Worm (Caenorhabditis elegans) whole organism, late embryonic: ENCODE measurements around the gene F22E5.21.
"Not testable (repeated sequence)": the region's sequence is repeated elsewhere in the genome, so short reads cannot be mapped to it uniquely, and the experiment has no call there.

ENCODE experiments used
- F13H6.1 ChIP-seq: sonication (generic microtip); optimal IDR thresholded peaks from 2 replicates; lab custom pipeline; 2016; ENCODE audit warnings: missing genetic modification characterization, missing compliant biosample characterization
- ama-1 ChIP-seq: fragments of 150-350 bp; optimal IDR thresholded peaks from 2 replicates; lab custom pipeline; 2014
- ceh-34 ChIP-seq: sonication (generic microtip); optimal IDR thresholded peaks from 2 replicates; lab custom pipeline; 2016; ENCODE audit warnings: mild to moderate bottlenecking, missing genetic modification characterization, missing compliant biosample characterization
- ceh-48 ChIP-seq: sonication (generic microtip); optimal IDR thresholded peaks from 2 replicates; lab custom pipeline; 2016; ENCODE audit warnings: missing genetic modification characterization, inconsistent platforms, missing compliant biosample characterization
- ceh-6 ChIP-seq: fragments of 200-800 bp; sonication (Bioruptor generic); optimal IDR thresholded peaks from 2 replicates; lab custom pipeline; 2018; ENCODE audit warnings: mild to moderate bottlenecking, missing genetic modification characterization, missing compliant biosample characterization
- ets-4 ChIP-seq: sonication (generic microtip); optimal IDR thresholded peaks from 2 replicates; lab custom pipeline; 2016; ENCODE audit warnings: missing genetic modification characterization, missing compliant biosample characterization
- fkh-10 ChIP-seq: fragments of 150-350 bp; optimal IDR thresholded peaks from 2 replicates; lab custom pipeline; 2014; ENCODE audit warnings: missing biosample characterization, missing genetic modification reagents, missing genetic modification characterization
- hlh-13 ChIP-seq: fragments of 200-800 bp; sonication (Bioruptor generic); optimal IDR thresholded peaks from 2 replicates; lab custom pipeline; 2018; ENCODE audit warnings: mild to moderate bottlenecking, missing genetic modification characterization, missing compliant biosample characterization
- nfya-1 ChIP-seq: sonication (generic microtip); optimal IDR thresholded peaks from 2 replicates; lab custom pipeline; 2017; ENCODE audit warnings: missing genetic modification characterization, mild to moderate bottlenecking, missing compliant biosample characterization, antibody characterized with exemption, moderate library complexity
- pha-4 ChIP-seq: fragments of 150-350 bp; optimal IDR thresholded peaks from 2 replicates; lab custom pipeline; 2018; ENCODE audit warnings: missing biosample characterization, missing genetic modification reagents, missing genetic modification characterization
- ref-2 ChIP-seq: sonication (generic microtip); optimal IDR thresholded peaks from 2 replicates; lab custom pipeline; 2016; ENCODE audit warnings: missing genetic modification characterization, missing compliant biosample characterization
- rnt-1 ChIP-seq: sonication (generic microtip); optimal IDR thresholded peaks from 2 replicates; lab custom pipeline; 2016; ENCODE audit warnings: missing genetic modification characterization, missing compliant biosample characterization
- unc-42 ChIP-seq: sonication (generic microtip); optimal IDR thresholded peaks from 2 replicates; lab custom pipeline; 2016; ENCODE audit warnings: missing genotype, missing genetic modification characterization, missing compliant biosample characterization

- TF ChIP-seq ama-1 (lab: Kevin White, UChicago); ets-4 (tag; lab: Kevin White, UChicago); hlh-13; rnt-1 (tag; lab: Kevin White, UChicago); pha-4; F13H6.1 (tag; lab: Kevin White, UChicago); ceh-48 (tag; lab: Kevin White, UChicago); ceh-6 (GFP tag; lab: Kevin White, UChicago); fkh-10 (GFP tag; lab: Kevin White, UChicago); ceh-34 (tag; lab: Kevin White, UChicago); ref-2 (tag; lab: Kevin White, UChicago); unc-42 (tag; lab: Kevin White, UChicago); nfya-1: not testable (repeated sequence)
Measured at ce11 chrII:2639401-2640088, 2.3 kb upstream of the F22E5.21 start, which contains the start of gene F22E5.8.
